Worm (Caenorhabditis elegans): Measurements from ENCODE around the gene F37B12.1.
A peak's percentile ranks its signal among the peaks of the same experiment; 100 is the strongest.

DNA sequence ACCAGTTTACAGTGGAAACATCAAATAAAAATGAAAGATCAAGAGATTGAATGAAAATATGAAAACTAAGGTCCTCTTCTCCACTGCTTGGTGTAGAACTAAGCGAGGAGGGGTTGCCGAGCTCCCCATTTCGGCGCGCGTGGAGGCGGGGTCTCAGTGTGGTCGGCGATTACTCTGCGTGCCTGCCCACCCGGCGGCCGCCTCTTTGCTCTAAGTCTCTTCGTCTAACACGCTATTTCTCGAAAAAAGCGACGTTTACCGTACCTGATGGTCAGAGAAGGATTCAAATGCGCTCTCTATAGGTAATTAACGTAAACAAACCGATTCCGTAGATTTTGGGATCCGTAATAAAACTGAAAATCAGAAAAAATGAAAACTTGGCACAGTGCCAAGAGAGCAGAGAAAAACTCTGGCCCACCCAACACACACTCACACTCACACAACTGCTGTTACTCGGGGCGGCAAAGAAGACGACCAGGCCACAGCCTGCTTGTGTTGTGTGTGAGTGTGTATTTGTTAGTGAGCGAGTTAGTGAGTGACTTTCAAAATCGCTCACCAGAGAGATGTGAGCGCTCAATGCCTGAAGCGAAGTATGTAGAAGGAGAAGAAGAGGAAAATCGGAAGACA, 32.6 kb upstream of the F37B12.1 start:
- peak; percentile 66 for TF ChIP-seq lin-13 (GFP tag; optimal IDR thresholded peaks at IDR 0.05)
- TF ChIP-seq pqm-1 (tag; optimal IDR thresholded peaks at IDR 0.05), result no peak
- TF ChIP-seq skn-1 (tag; optimal IDR thresholded peaks at IDR 0.05), result peak; percentile 73
- TF ChIP-seq nhr-47 (tag; optimal IDR thresholded peaks at IDR 0.05), result peak; percentile 78
- TF ChIP-seq aly-2 (tag; optimal IDR thresholded peaks at IDR 0.05), result peak; percentile 14
- no peak for TF ChIP-seq ama-1 (optimal IDR thresholded peaks at IDR 0.05)
